Fruit fly (Drosophila melanogaster) whole organism, embryonic: ENCODE data around the gene CG15170.

Source experiments
- Blimp-1 ChIP-seq: fragments of 200-800 bp; sonication (Bioruptor generic); optimal IDR thresholded peaks from 3 replicates; lab custom pipeline; 2018; ENCODE audit warnings: missing biosample characterization, missing genetic modification characterization, mild to moderate bottlenecking, moderate library complexity, missing genetic modification reagents
- CG10147 ChIP-seq: fragments of 200-800 bp; sonication (Bioruptor generic); optimal IDR thresholded peaks from 2 replicates; lab custom pipeline; 2019; ENCODE audit warnings: missing biosample characterization, mild to moderate bottlenecking, missing genetic modification characterization, moderate library complexity
- CG14667 ChIP-seq: fragments of 200-800 bp; sonication (Bioruptor generic); IDR thresholded peaks from 2 replicates; pipeline ENCODE4 v1.3.6; 2022; ENCODE audit warnings: missing biosample characterization, missing genetic modification characterization
- CG1529 ChIP-seq: fragments of 200-800 bp; sonication (Bioruptor generic); optimal IDR thresholded peaks from 3 replicates; lab custom pipeline; 2018; ENCODE audit warnings: missing biosample characterization, missing genetic modification characterization
- CG16815 ChIP-seq: fragments of 200-800 bp; sonication (Bioruptor generic); optimal IDR thresholded peaks from 3 replicates; lab custom pipeline; 2017; ENCODE audit warnings: missing biosample characterization, mild to moderate bottlenecking, missing genetic modification characterization
- CG1832 ChIP-seq: fragments of 200-800 bp; sonication (Bioruptor generic); optimal IDR thresholded peaks from 2 replicates; lab custom pipeline; 2017; ENCODE audit warnings: missing biosample characterization, mild to moderate bottlenecking, missing genetic modification characterization, inconsistent platforms
- CG18599 ChIP-seq: fragments of 200-800 bp; sonication (Bioruptor generic); optimal IDR thresholded peaks from 3 replicates; lab custom pipeline; 2017; ENCODE audit warnings: missing biosample characterization, missing genetic modification characterization, mild to moderate bottlenecking, moderate library complexity, missing genetic modification reagents
- CG18619 ChIP-seq: fragments of 200-800 bp; sonication (Bioruptor generic); optimal IDR thresholded peaks from 3 replicates; lab custom pipeline; 2017; ENCODE audit warnings: missing biosample characterization, mild to moderate bottlenecking, missing genetic modification characterization
- CG2120 ChIP-seq: fragments of 200-800 bp; sonication (Bioruptor generic); optimal IDR thresholded peaks from 3 replicates; lab custom pipeline; 2016; ENCODE audit warnings: missing biosample characterization, missing genetic modification characterization
- CG2678 ChIP-seq: fragments of 200-800 bp; sonication (Bioruptor generic); optimal IDR thresholded peaks from 3 replicates; lab custom pipeline; 2019; ENCODE audit warnings: missing biosample characterization, mild to moderate bottlenecking, missing genetic modification characterization, moderate library complexity
- CG30403 ChIP-seq: fragments of 200-800 bp; sonication (Bioruptor generic); optimal IDR thresholded peaks from 3 replicates; lab custom pipeline; 2016; ENCODE audit warnings: missing biosample characterization, missing genetic modification characterization
- CG31224 ChIP-seq: fragments of 200-800 bp; sonication (Bioruptor generic); IDR thresholded peaks from 2 replicates; pipeline ENCODE4 v1.3.6; 2022; ENCODE audit warnings: missing biosample characterization, missing genetic modification characterization
- CG32532 ChIP-seq: fragments of 200-800 bp; sonication (Bioruptor generic); IDR thresholded peaks from 2 replicates; pipeline ENCODE4 v1.3.6; 2022; ENCODE audit warnings: missing biosample characterization, missing genetic modification characterization
- CG3281 ChIP-seq: fragments of 200-800 bp; sonication (Bioruptor generic); optimal IDR thresholded peaks from 3 replicates; lab custom pipeline; 2017; ENCODE audit warnings: missing biosample characterization, mild to moderate bottlenecking, missing genetic modification characterization
- CG3995 ChIP-seq: fragments of 200-800 bp; sonication (Bioruptor generic); optimal IDR thresholded peaks from 3 replicates; lab custom pipeline; 2016; ENCODE audit warnings: missing biosample characterization, missing genetic modification characterization
- CG6175 ChIP-seq: fragments of 200-800 bp; sonication (Bioruptor generic); IDR thresholded peaks from 3 replicates; pipeline ENCODE4 v1.3.6; 2022; ENCODE audit warnings: missing biosample characterization, missing genetic modification characterization
- CG7372 ChIP-seq: fragments of 200-800 bp; sonication (Bioruptor generic); IDR thresholded peaks from 2 replicates; pipeline ENCODE4 v1.3.6; 2022; ENCODE audit warnings: missing biosample characterization, missing genetic modification characterization
- CG8478 ChIP-seq: fragments of >200 bp; optimal IDR thresholded peaks from 2 replicates; lab custom pipeline; 2018
- Ets65A ChIP-seq: fragments of 200-800 bp; sonication (Bioruptor generic); peaks from one replicate; lab custom pipeline; 2016; ENCODE audit warnings: missing biosample characterization, missing genetic modification characterization
- HLH3B ChIP-seq: fragments of 200-800 bp; sonication (Bioruptor generic); IDR thresholded peaks from 2 replicates; pipeline ENCODE4 v1.3.6; 2022; ENCODE audit warnings: missing biosample characterization, missing genetic modification characterization
- Hmr ChIP-seq: fragments of 200-800 bp; sonication (Bioruptor generic); optimal IDR thresholded peaks from 3 replicates; lab custom pipeline; 2017; ENCODE audit warnings: mild to moderate bottlenecking, missing biosample characterization, missing genetic modification reagents, missing genetic modification characterization
- Jarid2 ChIP-seq: fragments of 200-800 bp; sonication (Bioruptor generic); optimal IDR thresholded peaks from 3 replicates; lab custom pipeline; 2017; ENCODE audit warnings: mild to moderate bottlenecking, missing biosample characterization, missing genetic modification reagents, missing genetic modification characterization
- MESR4 ChIP-seq: fragments of 200-800 bp; sonication (Bioruptor generic); optimal IDR thresholded peaks from 2 replicates; lab custom pipeline; 2018; ENCODE audit warnings: missing biosample characterization, mild to moderate bottlenecking, missing genetic modification characterization, moderate library complexity
- Nf-YA ChIP-seq: fragments of 200-800 bp; sonication (Bioruptor generic); IDR thresholded peaks from 2 replicates; pipeline ENCODE4 v1.3.6; 2022; ENCODE audit warnings: missing biosample characterization, missing genetic modification characterization
- PHDP ChIP-seq: fragments of 200-800 bp; sonication (Bioruptor generic); optimal IDR thresholded peaks from 3 replicates; lab custom pipeline; 2018; ENCODE audit warnings: missing biosample characterization, mild to moderate bottlenecking, missing genetic modification characterization, moderate library complexity
- Pdp1 ChIP-seq, 2 experiments: fragments of 200-800 bp; sonication (Bioruptor generic); optimal IDR thresholded peaks; 3 replicates each; lab custom pipeline; 2016; ENCODE audit warnings: missing biosample characterization in 2 of 2, missing genetic modification characterization in 2 of 2, mild to moderate bottlenecking in 1 of 2, moderate library complexity in 1 of 2
- Sin3A ChIP-seq: fragments of >200 bp; optimal IDR thresholded peaks from 2 replicates; lab custom pipeline; 2018
- ac ChIP-seq: fragments of 200-800 bp; sonication (Bioruptor generic); optimal IDR thresholded peaks from 3 replicates; lab custom pipeline; 2017; ENCODE audit warnings: missing biosample characterization, mild to moderate bottlenecking, missing genetic modification characterization
- ase ChIP-seq: fragments of 200-800 bp; sonication (Bioruptor generic); IDR thresholded peaks from 3 replicates; pipeline ENCODE4 v1.3.6; 2022; ENCODE audit warnings: missing biosample characterization, missing genetic modification characterization
- bab2 ChIP-seq: fragments of 200-800 bp; sonication (Bioruptor generic); optimal IDR thresholded peaks from 2 replicates; lab custom pipeline; 2016; ENCODE audit warnings: missing biosample characterization, missing genetic modification characterization
- cas ChIP-seq: fragments of 200-800 bp; sonication (Bioruptor generic); IDR thresholded peaks from 2 replicates; pipeline ENCODE4 v1.3.6; 2022; ENCODE audit warnings: missing biosample characterization, missing genetic modification characterization
- chn ChIP-seq: fragments of 200-800 bp; sonication (Bioruptor generic); optimal IDR thresholded peaks from 2 replicates; lab custom pipeline; 2016; ENCODE audit warnings: missing biosample characterization, missing genetic modification characterization
- en ChIP-seq: fragments of 200-800 bp; sonication (Bioruptor generic); optimal IDR thresholded peaks from 2 replicates; lab custom pipeline; 2016; ENCODE audit warnings: missing biosample characterization, missing genetic modification characterization
- esg ChIP-seq: fragments of 200-800 bp; sonication (Bioruptor generic); conservative IDR thresholded peaks from 2 replicates; pipeline ENCODE4 v1.3.6; 2022; ENCODE audit warnings: missing biosample characterization, missing genetic modification characterization
- gce ChIP-seq: fragments of 200-800 bp; sonication (Bioruptor generic); IDR thresholded peaks from 3 replicates; pipeline ENCODE4 v1.3.6; 2022; ENCODE audit warnings: missing biosample characterization, missing genetic modification characterization
- grau ChIP-seq: fragments of 200-800 bp; optimal IDR thresholded peaks from 3 replicates; lab custom pipeline; 2019; ENCODE audit warnings: missing biosample characterization, mild to moderate bottlenecking, missing genetic modification characterization, moderate library complexity
- her ChIP-seq: fragments of 200-800 bp; sonication (Bioruptor generic); optimal IDR thresholded peaks from 2 replicates; lab custom pipeline; 2016; ENCODE audit warnings: missing biosample characterization, missing genetic modification characterization
- hkb ChIP-seq, 2 experiments: fragments of 200-800 bp in 1 of 2; fragments of >200 bp in 1 of 2; sonication (Bioruptor generic) in 1 of 2; IDR thresholded peaks in 1 of 2; optimal IDR thresholded peaks in 1 of 2; 2 replicates each; pipeline versions ENCODE4 v1.3.6 to Lab custom; 2017 to 2022; ENCODE audit warnings: missing biosample characterization in 1 of 2, missing genetic modification characterization in 1 of 2
- kah ChIP-seq: fragments of 200-800 bp; sonication (Bioruptor generic); optimal IDR thresholded peaks from 2 replicates; lab custom pipeline; 2018; ENCODE audit warnings: missing biosample characterization, mild to moderate bottlenecking, missing genetic modification characterization
- ken ChIP-seq: fragments of 200-800 bp; sonication (Bioruptor generic); IDR thresholded peaks from 3 replicates; pipeline ENCODE4 v1.3.6; 2022; ENCODE audit warnings: missing biosample characterization, missing genetic modification characterization
- odd ChIP-seq: fragments of 200-800 bp; sonication (Bioruptor generic); optimal IDR thresholded peaks from 2 replicates; lab custom pipeline; 2017; ENCODE audit warnings: missing biosample characterization, mild to moderate bottlenecking, missing genetic modification characterization
- onecut ChIP-seq: fragments of 200-800 bp; sonication (Bioruptor generic); IDR thresholded peaks from 2 replicates; pipeline ENCODE4 v1.3.6; 2022; ENCODE audit warnings: missing biosample characterization, missing genetic modification characterization
- org-1 ChIP-seq: fragments of 200-800 bp; sonication (Bioruptor generic); optimal IDR thresholded peaks from 2 replicates; lab custom pipeline; 2017; ENCODE audit warnings: missing biosample characterization, missing genetic modification characterization
- p53 ChIP-seq: fragments of 200-800 bp; sonication (Bioruptor generic); optimal IDR thresholded peaks from 2 replicates; lab custom pipeline; 2016; ENCODE audit warnings: missing biosample characterization, missing genetic modification characterization
- repo ChIP-seq: fragments of 200-800 bp; sonication (Bioruptor generic); optimal IDR thresholded peaks from 2 replicates; lab custom pipeline; 2016; ENCODE audit warnings: missing biosample characterization, missing genetic modification characterization
- schlank ChIP-seq: fragments of 200-800 bp; sonication (Bioruptor generic); optimal IDR thresholded peaks from 2 replicates; lab custom pipeline; 2018; ENCODE audit warnings: missing biosample characterization, mild to moderate bottlenecking, missing genetic modification characterization
- sd ChIP-seq: fragments of 200-800 bp; sonication (Bioruptor generic); optimal IDR thresholded peaks from 3 replicates; lab custom pipeline; 2018; ENCODE audit warnings: missing biosample characterization, mild to moderate bottlenecking, missing genetic modification characterization, moderate library complexity
- stwl ChIP-seq: fragments of 200-800 bp; sonication (Bioruptor generic); optimal IDR thresholded peaks from 3 replicates; lab custom pipeline; 2018; ENCODE audit warnings: missing biosample characterization, mild to moderate bottlenecking, missing genetic modification characterization, moderate library complexity
- toy ChIP-seq: fragments of 200-800 bp; sonication (Bioruptor generic); IDR thresholded peaks from 2 replicates; pipeline ENCODE4 v1.3.6; 2022; ENCODE audit warnings: missing biosample characterization, missing genetic modification characterization
- tup ChIP-seq: fragments of 200-800 bp; sonication (Bioruptor generic); optimal IDR thresholded peaks from 2 replicates; lab custom pipeline; 2016; ENCODE audit warnings: missing biosample characterization, mild to moderate bottlenecking, missing genetic modification characterization, moderate library complexity

The CG15170 gene

dm6 chr2L:18985201-18986124 is 4.6 kb downstream of the CG15170 start (continued):
- TF ChIP-seq CG7372 (GFP tag; lab: Robert Waterston, UW): no peak
- TF ChIP-seq chn: no peak
- no peak for TF ChIP-seq CG3995
- no peak for TF ChIP-seq odd (GFP tag; lab: Kevin White, UChicago)
- TF ChIP-seq en (GFP tag; lab: Kevin White, UChicago): no peak
- TF ChIP-seq HLH3B: no peak
- no peak for TF ChIP-seq CG8478 (lab: Kevin White, UChicago)
- TF ChIP-seq sd (tag; lab: Kevin White, UChicago): peak; percentile 42
- no peak for TF ChIP-seq cas (GFP tag; lab: Robert Waterston, UW)
- TF ChIP-seq ac (GFP tag; lab: Kevin White, UChicago): no peak
- TF ChIP-seq CG31224: no peak
- TF ChIP-seq Hmr (GFP tag; lab: Kevin White, UChicago): peak; percentile 38
- no peak for TF ChIP-seq Blimp-1 (GFP tag; lab: Kevin White, UChicago)
- no peak for TF ChIP-seq CG18619 (GFP tag; lab: Kevin White, UChicago)
- TF ChIP-seq org-1 (GFP tag; lab: Kevin White, UChicago): no peak
- no peak for TF ChIP-seq CG1832 (GFP tag; lab: Kevin White, UChicago)
- no peak for TF ChIP-seq PHDP (tag; lab: Kevin White, UChicago)
- no peak for TF ChIP-seq CG1529 (GFP tag; lab: Kevin White, UChicago)
- TF ChIP-seq Sin3A (lab: Kevin White, UChicago): no peak
- TF ChIP-seq her: no peak
- peak; percentile 36 for TF ChIP-seq CG2120 (GFP tag; lab: Kevin White, UChicago)
- TF ChIP-seq CG14667 (GFP tag; lab: Robert Waterston, UW): no peak
- TF ChIP-seq CG10147 (GFP tag; lab: Kevin White, UChicago): no peak
- TF ChIP-seq CG6175 (GFP tag; lab: Robert Waterston, UW): no peak
- TF ChIP-seq ase (GFP tag; lab: Robert Waterston, UW): no peak
- no peak for TF ChIP-seq toy (GFP tag; lab: Robert Waterston, UW)
- 0 out of 3 replicates have a peak, but pooled peaks have one; percentile 24 for TF ChIP-seq ken (GFP tag; lab: Robert Waterston, UW)
- no peak for TF ChIP-seq stwl
- no peak for TF ChIP-seq MESR4 (GFP tag; lab: Kevin White, UChicago)
- TF ChIP-seq p53 (GFP tag; lab: Kevin White, UChicago): no peak
- TF ChIP-seq tup (GFP tag; lab: Kevin White, UChicago): no peak
- peak; percentile 28 for TF ChIP-seq CG18599 (GFP tag; lab: Kevin White, UChicago)
- no peak for TF ChIP-seq CG16815 (GFP tag; lab: Kevin White, UChicago)
- TF ChIP-seq bab2 (GFP tag; lab: Kevin White, UChicago): no peak
- peak; percentile 16 for TF ChIP-seq CG2678 (tag; lab: Kevin White, UChicago)
- TF ChIP-seq CG30403 (GFP tag; lab: Kevin White, UChicago): no peak
- TF ChIP-seq Nf-YA (GFP tag; lab: Robert Waterston, UW): no peak
- TF ChIP-seq Pdp1 (GFP tag; optimal IDR thresholded peaks at IDR 0.05; lab: Kevin White, UChicago): peak in 1 of 2 experiments; percentile 97
- TF ChIP-seq Ets65A (GFP tag; lab: Kevin White, UChicago): peak; percentile 8
- TF ChIP-seq Jarid2 (GFP tag; lab: Kevin White, UChicago): no peak
- TF ChIP-seq gce (GFP tag; lab: Robert Waterston, UW): no peak
- TF ChIP-seq CG32532 (GFP tag; lab: Robert Waterston, UW): no peak
- peak; percentile 71 for TF ChIP-seq grau (tag; lab: Kevin White, UChicago)
- no peak for TF ChIP-seq esg (GFP tag; lab: Robert Waterston, UW)
- TF ChIP-seq CG3281 (GFP tag; lab: Kevin White, UChicago): no peak
- no peak for TF ChIP-seq schlank (tag; lab: Kevin White, UChicago)
- TF ChIP-seq repo (GFP tag; lab: Kevin White, UChicago): no peak
- TF ChIP-seq onecut: no peak
- no peak for TF ChIP-seq kah
- no peak for TF ChIP-seq hkb (optimal IDR thresholded peaks at IDR 0.05; lab: Kevin White, UChicago)
- TF ChIP-seq hkb (GFP tag; IDR thresholded peaks at IDR 0.05; lab: Robert Waterston, UW): 0 out of 2 replicates have a peak, but pooled peaks have one; percentile 13
